Worm (Caenorhabditis elegans) whole organism, young adult: ENCODE results near the gene Y54H5A.2.

Experiments
- B0035.1 ChIP-seq: sonication (generic microtip); optimal IDR thresholded peaks from 2 replicates; lab custom pipeline; 2016; ENCODE audit warnings: missing genetic modification characterization, mild to moderate bottlenecking, missing compliant biosample characterization, missing genotype, missing genetic modification reagents
- D2030.7 ChIP-seq: fragments of 200-800 bp; sonication (Bioruptor generic); IDR thresholded peaks from 2 replicates; pipeline ENCODE4 v1.3.6; 2022; ENCODE audit warnings: missing genetic modification reagents, missing genetic modification characterization, missing compliant biosample characterization
- F10E7.11 ChIP-seq: sonication (generic microtip); optimal IDR thresholded peaks from 2 replicates; lab custom pipeline; 2017; ENCODE audit warnings: mild to moderate bottlenecking, missing genetic modification characterization, moderate library complexity, missing compliant biosample characterization
- F33H1.4 ChIP-seq: fragments of 200-800 bp; sonication (Bioruptor generic); IDR thresholded peaks from 2 replicates; pipeline ENCODE4 v1.3.6; 2022; ENCODE audit warnings: missing genetic modification reagents, missing genetic modification characterization, missing compliant biosample characterization
- F39B2.1 ChIP-seq: fragments of 200-800 bp; sonication (Bioruptor generic); IDR thresholded peaks from 2 replicates; pipeline ENCODE4 v1.3.6; 2022; ENCODE audit warnings: missing genetic modification reagents, missing genetic modification characterization, missing compliant biosample characterization
- Y79H2A.3 ChIP-seq: fragments of 200-800 bp; sonication (Bioruptor generic); conservative IDR thresholded peaks from 2 replicates; pipeline ENCODE4 v1.3.6; 2022; ENCODE audit warnings: missing genetic modification reagents, missing genetic modification characterization, missing compliant biosample characterization
- Y95B8A.8 ChIP-seq: fragments of 200-800 bp; sonication (Bioruptor generic); IDR thresholded peaks from 2 replicates; pipeline ENCODE4 v1.3.6; 2022; ENCODE audit warnings: missing genetic modification reagents, missing genetic modification characterization, missing compliant biosample characterization
- aptf-2 ChIP-seq: fragments of 200-800 bp; sonication (Bioruptor generic); conservative IDR thresholded peaks from 2 replicates; pipeline ENCODE4 v1.3.6; 2022; ENCODE audit warnings: missing genetic modification reagents, missing genetic modification characterization, missing compliant biosample characterization
- attf-5 ChIP-seq: fragments of 200-800 bp; sonication (Bioruptor generic); optimal IDR thresholded peaks from 2 replicates; lab custom pipeline; 2018; ENCODE audit warnings: mild to moderate bottlenecking, missing genetic modification characterization, missing compliant biosample characterization
- bed-1 ChIP-seq: fragments of 200-800 bp; sonication (Bioruptor generic); IDR thresholded peaks from 2 replicates; pipeline ENCODE4 v1.3.6; 2022; ENCODE audit warnings: missing genetic modification reagents, missing genetic modification characterization, missing compliant biosample characterization
- ceh-91 ChIP-seq: fragments of 200-800 bp; sonication (Bioruptor generic); IDR thresholded peaks from 2 replicates; pipeline ENCODE4 v1.3.6; 2022; ENCODE audit warnings: missing genetic modification reagents, missing genetic modification characterization, missing compliant biosample characterization
- chd-7 ChIP-seq: sonication (generic microtip); optimal IDR thresholded peaks from 2 replicates; lab custom pipeline; 2016; ENCODE audit warnings: mild to moderate bottlenecking, missing genetic modification characterization, moderate library complexity, missing compliant biosample characterization
- die-1 ChIP-seq: sonication (generic microtip); optimal IDR thresholded peaks from 2 replicates; lab custom pipeline; 2016; ENCODE audit warnings: missing genotype, mild to moderate bottlenecking, missing genetic modification characterization, missing compliant biosample characterization
- dox-1 ChIP-seq: fragments of 200-800 bp; sonication (Bioruptor generic); IDR thresholded peaks from 2 replicates; pipeline ENCODE4 v1.3.6; 2022; ENCODE audit warnings: missing genetic modification reagents, missing genetic modification characterization, missing compliant biosample characterization
- dpl-1 ChIP-seq: fragments of 150-350 bp; optimal IDR thresholded peaks from 2 replicates; lab custom pipeline; 2014; ENCODE audit warnings: missing biosample characterization, missing genetic modification reagents, missing genetic modification characterization
- efl-1 ChIP-seq: fragments of 150-350 bp; optimal IDR thresholded peaks from 2 replicates; lab custom pipeline; 2014; ENCODE audit warnings: missing biosample characterization, missing genetic modification reagents, missing genetic modification characterization
- egrh-3 ChIP-seq: fragments of 200-800 bp; sonication (Bioruptor generic); IDR thresholded peaks from 2 replicates; pipeline ENCODE4 v1.3.6; 2022; ENCODE audit warnings: missing genetic modification reagents, missing genetic modification characterization, missing compliant biosample characterization
- ekl-4 ChIP-seq: fragments of 200-800 bp; sonication (Bioruptor generic); IDR thresholded peaks from 2 replicates; pipeline ENCODE4 v1.3.6; 2022; ENCODE audit warnings: missing genetic modification reagents, missing genetic modification characterization, missing compliant biosample characterization
- him-1 ChIP-seq: sonication (generic microtip); optimal IDR thresholded peaks from 2 replicates; lab custom pipeline; 2016; ENCODE audit warnings: missing genotype, missing genetic modification reagents, missing genetic modification characterization, missing compliant biosample characterization
- hmg-20 ChIP-seq: fragments of 200-800 bp; sonication (Bioruptor generic); IDR thresholded peaks from 2 replicates; pipeline ENCODE4 v1.3.6; 2022; ENCODE audit warnings: missing genetic modification reagents, missing genetic modification characterization, missing compliant biosample characterization
- hrde-1 ChIP-seq: sonication (generic microtip); optimal IDR thresholded peaks from 2 replicates; lab custom pipeline; 2016; ENCODE audit warnings: missing genetic modification characterization, mild to moderate bottlenecking, missing compliant biosample characterization, moderate library complexity, missing genotype, missing genetic modification reagents, borderline replicate concordance
- lag-1 ChIP-seq: fragments of 200-800 bp; sonication (Bioruptor generic); IDR thresholded peaks from 2 replicates; pipeline ENCODE4 v1.3.6; 2022; ENCODE audit warnings: missing genetic modification reagents, missing genetic modification characterization, missing compliant biosample characterization
- let-607 ChIP-seq, 2 experiments: fragments of 200-800 bp in 1 of 2; sonication (Bioruptor generic) in 1 of 2; sonication (generic microtip) in 1 of 2; optimal IDR thresholded peaks; 2 replicates each; lab custom pipeline; 2016 to 2018; ENCODE audit warnings: mild to moderate bottlenecking in 2 of 2, missing compliant biosample characterization in 2 of 2, missing genetic modification characterization in 2 of 2, moderate library complexity in 2 of 2, missing genotype in 1 of 2
- lin-26 ChIP-seq: fragments of 200-800 bp; sonication (Bioruptor generic); IDR thresholded peaks from 2 replicates; pipeline ENCODE4 v1.3.6; 2022; ENCODE audit warnings: missing genetic modification reagents, missing genetic modification characterization, missing compliant biosample characterization
- lin-54 ChIP-seq: fragments of 200-800 bp; sonication (Bioruptor generic); optimal IDR thresholded peaks from 2 replicates; lab custom pipeline; 2018; ENCODE audit warnings: mild to moderate bottlenecking, missing genetic modification characterization, missing compliant biosample characterization
- lsl-1 ChIP-seq: fragments of 200-800 bp; sonication (Bioruptor generic); optimal IDR thresholded peaks from 2 replicates; lab custom pipeline; 2018; ENCODE audit warnings: mild to moderate bottlenecking, missing genetic modification characterization, moderate library complexity, missing compliant biosample characterization
- lsy-27 ChIP-seq: sonication (generic microtip); optimal IDR thresholded peaks from 2 replicates; lab custom pipeline; 2017; ENCODE audit warnings: missing genetic modification characterization, mild to moderate bottlenecking, missing compliant biosample characterization, antibody characterized with exemption, missing genotype, borderline replicate concordance; ENCODE audit not compliant: insufficient read depth
- madf-6 ChIP-seq: fragments of 200-800 bp; sonication (Bioruptor generic); IDR thresholded peaks from 2 replicates; pipeline ENCODE4 v1.3.6; 2022; ENCODE audit warnings: missing genetic modification reagents, missing genetic modification characterization, missing compliant biosample characterization
- madf-8 ChIP-seq: fragments of 200-800 bp; sonication (Bioruptor generic); conservative IDR thresholded peaks from 2 replicates; pipeline ENCODE4 v1.3.6; 2022; ENCODE audit warnings: missing genetic modification reagents, missing genetic modification characterization, missing compliant biosample characterization
- mcd-1 ChIP-seq: fragments of 200-800 bp; sonication (Bioruptor generic); IDR thresholded peaks from 2 replicates; pipeline ENCODE4 v1.3.6; 2022; ENCODE audit warnings: missing genetic modification reagents, missing genetic modification characterization, missing compliant biosample characterization
- mxl-1 ChIP-seq: sonication (generic microtip); optimal IDR thresholded peaks from 2 replicates; lab custom pipeline; 2016; ENCODE audit warnings: missing genetic modification characterization, missing compliant biosample characterization
- nfyb-1 ChIP-seq: fragments of 200-800 bp; sonication (Bioruptor generic); IDR thresholded peaks from 2 replicates; pipeline ENCODE4 v1.3.6; 2022; ENCODE audit warnings: missing genetic modification reagents, missing genetic modification characterization, missing compliant biosample characterization
- nhr-27 ChIP-seq: fragments of 200-800 bp; sonication (Bioruptor generic); optimal IDR thresholded peaks from 2 replicates; lab custom pipeline; 2018; ENCODE audit warnings: mild to moderate bottlenecking, missing genetic modification characterization, moderate library complexity, missing compliant biosample characterization
- nhr-80 ChIP-seq: sonication (generic microtip); optimal IDR thresholded peaks from 2 replicates; lab custom pipeline; 2016; ENCODE audit warnings: missing genetic modification characterization, missing compliant biosample characterization
- pha-4 ChIP-seq: fragments of 150-350 bp; sonication (generic microtip); optimal IDR thresholded peaks from 2 replicates; lab custom pipeline; 2014; ENCODE audit warnings: missing biosample characterization, missing genetic modification reagents, missing genetic modification characterization
- rcor-1 ChIP-seq: fragments of 200-800 bp; sonication (Bioruptor generic); IDR thresholded peaks from 2 replicates; pipeline ENCODE4 v1.3.6; 2022; ENCODE audit warnings: missing genetic modification reagents, missing genetic modification characterization, missing compliant biosample characterization
- repo-1 ChIP-seq: sonication (generic microtip); optimal IDR thresholded peaks from 2 replicates; lab custom pipeline; 2017; ENCODE audit warnings: mild to moderate bottlenecking, missing genetic modification characterization, missing compliant biosample characterization
- tlf-1 ChIP-seq: fragments of 200-800 bp; sonication (Bioruptor generic); optimal IDR thresholded peaks from 2 replicates; lab custom pipeline; 2018; ENCODE audit warnings: mild to moderate bottlenecking, missing genetic modification characterization, missing compliant biosample characterization
- xnd-1 ChIP-seq: sonication (generic microtip); optimal IDR thresholded peaks from 2 replicates; lab custom pipeline; 2016; ENCODE audit warnings: missing genotype, missing genetic modification reagents, missing genetic modification characterization, missing compliant biosample characterization
- ztf-25 ChIP-seq: fragments of 200-800 bp; sonication (Bioruptor generic); IDR thresholded peaks from 2 replicates; pipeline ENCODE4 v1.3.6; 2022; ENCODE audit warnings: missing genetic modification reagents, missing genetic modification characterization, missing compliant biosample characterization

Y54H5A.2 gene

ce11 chrIII:5181217-5181616, 31.8 kb upstream of the Y54H5A.2 start:
- peak; percentile 66 for TF ChIP-seq dox-1
- TF ChIP-seq ztf-25 (GFP tag; lab: Robert Waterston, UW): no peak
- TF ChIP-seq efl-1 (GFP tag; lab: Kevin White, UChicago): peak; percentile 86
- TF ChIP-seq xnd-1 (tag; lab: Kevin White, UChicago): peak; percentile 64
- TF ChIP-seq hmg-20: no peak
- TF ChIP-seq F33H1.4 (GFP tag; lab: Robert Waterston, UW): peak; percentile 26; the same call in 1 of the 2 replicates
- peak; percentile 54; the same call in 1 of the 2 replicates for TF ChIP-seq ekl-4 (GFP tag; lab: Robert Waterston, UW)
- no peak for TF ChIP-seq B0035.1
- peak; percentile 52 for TF ChIP-seq tlf-1 (GFP tag; lab: Kevin White, UChicago)
- 0 out of 2 replicates have a peak, but pooled peaks have one; percentile 47 for TF ChIP-seq lin-26 (GFP tag; lab: Robert Waterston, UW)
- peak; percentile 17 for TF ChIP-seq him-1 (tag; lab: Kevin White, UChicago)
- TF ChIP-seq F39B2.1 (GFP tag; lab: Robert Waterston, UW): no peak
- peak; percentile 45 for TF ChIP-seq lin-54
- TF ChIP-seq dpl-1: peak; percentile 12
- TF ChIP-seq madf-6 (GFP tag; lab: Robert Waterston, UW): peak; percentile 86
- peak; percentile 68 for TF ChIP-seq madf-8 (GFP tag; lab: Robert Waterston, UW)
- peak; percentile 67 for TF ChIP-seq ceh-91
- TF ChIP-seq mxl-1 (tag; lab: Kevin White, UChicago): no peak
- peak; percentile 67 for TF ChIP-seq lsl-1 (GFP tag; lab: Kevin White, UChicago)
- peak; percentile 67 for TF ChIP-seq D2030.7
- TF ChIP-seq hrde-1 (tag; lab: Kevin White, UChicago): no peak
- peak; percentile 47; the same call in 1 of the 2 replicates for TF ChIP-seq mcd-1 (GFP tag; lab: Robert Waterston, UW)
- 0 out of 2 replicates have a peak, but pooled peaks have one; percentile 45 for TF ChIP-seq aptf-2 (GFP tag; lab: Robert Waterston, UW)

DNA sequence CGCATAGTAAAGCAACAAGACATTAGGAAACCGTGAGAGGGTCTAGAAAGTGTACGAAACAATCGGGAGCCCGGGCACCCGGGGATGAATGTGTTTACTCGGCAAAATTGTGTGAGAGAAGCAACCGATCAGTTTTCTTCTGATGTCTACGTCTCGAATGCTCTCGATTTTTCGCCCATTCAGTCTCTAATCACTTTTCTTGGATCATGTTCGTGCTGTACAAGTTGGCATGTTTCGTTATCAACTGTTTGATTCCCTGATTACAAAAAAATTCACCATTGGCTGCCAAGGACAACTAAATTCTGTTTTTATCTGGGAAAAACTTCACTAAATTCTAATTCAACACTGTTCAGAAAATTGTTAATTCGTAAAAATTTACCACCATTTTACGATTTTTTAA, 31.2 kb upstream of the Y54H5A.2 start:
- TF ChIP-seq egrh-3 (GFP tag; lab: Robert Waterston, UW): no peak
- TF ChIP-seq nfyb-1 (GFP tag; lab: Robert Waterston, UW): no peak
- TF ChIP-seq F39B2.1 (GFP tag; lab: Robert Waterston, UW): no peak
- no peak for TF ChIP-seq repo-1 (tag; lab: Kevin White, UChicago)
- no peak for TF ChIP-seq lsy-27 (tag; lab: Kevin White, UChicago)
- peak; percentile 57 for TF ChIP-seq nhr-80 (tag; lab: Kevin White, UChicago)
- peak; percentile 33; the same call in 1 of the 2 replicates for TF ChIP-seq dox-1

DNA sequence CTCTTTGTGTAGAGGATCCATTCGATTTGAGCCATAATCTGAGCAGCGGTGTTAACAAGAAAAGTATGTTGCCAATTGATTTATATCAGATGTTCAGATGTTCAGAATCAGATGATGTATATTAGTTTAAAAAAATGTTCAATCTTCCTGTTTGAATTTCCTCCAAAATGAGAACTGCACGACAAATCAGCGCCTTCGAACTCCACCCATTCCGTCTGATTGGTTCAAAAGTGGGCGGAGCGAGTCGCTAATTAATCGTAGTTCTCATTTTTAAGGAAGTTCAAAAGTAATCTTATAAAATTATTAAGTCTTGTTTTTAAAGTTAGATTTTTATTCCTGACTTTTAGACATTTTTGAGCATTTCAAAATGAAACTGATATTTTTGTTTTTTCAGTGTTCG, 29.8 kb upstream of the Y54H5A.2 start:
- no peak for TF ChIP-seq F10E7.11 (tag; lab: Kevin White, UChicago)
- no peak for TF ChIP-seq nhr-27
- no peak for TF ChIP-seq lag-1
- no peak for TF ChIP-seq rcor-1 (GFP tag; lab: Robert Waterston, UW)
- TF ChIP-seq Y95B8A.8 (GFP tag; lab: Robert Waterston, UW): no peak
- TF ChIP-seq die-1 (tag; lab: Kevin White, UChicago): no peak
- no peak for TF ChIP-seq attf-5 (GFP tag; lab: Kevin White, UChicago)
- TF ChIP-seq dpl-1: no peak
- no peak for TF ChIP-seq Y79H2A.3 (GFP tag; lab: Robert Waterston, UW)
- no peak for TF ChIP-seq let-607 (tag; optimal IDR thresholded peaks at IDR 0.05; lab: Kevin White, UChicago)
- no peak for TF ChIP-seq pha-4 (tag; lab: Kevin White, UChicago)
- TF ChIP-seq chd-7 (tag; lab: Kevin White, UChicago): no peak
- no peak for TF ChIP-seq bed-1
- TF ChIP-seq hmg-20: no peak
- no peak for TF ChIP-seq lin-26 (GFP tag; lab: Robert Waterston, UW)
